Fruit fly (Drosophila melanogaster) whole organism, larva: ENCODE results near the gene CG15812.

ENCODE experiments used
- noc ChIP-seq: fragments of 200-800 bp; sonication (Bioruptor generic); optimal IDR thresholded peaks from 3 replicates; lab custom pipeline; 2019; ENCODE audit warnings: missing biosample characterization, mild to moderate bottlenecking, missing genetic modification characterization, moderate library complexity

The CG15812 gene

dm6 chr3L:3159309-3160194, at the start of gene CG15812, which contains the start of gene ND-30:
Gene CG15812, plus strand, starts transcription at chr3L:3159991.
Gene ND-30, minus strand, starts transcription at chr3L:3159578.
- TF ChIP-seq noc: no peak

- no peak for TF ChIP-seq noc
Measured at dm6 chr3L:3111127-3111526, 48.7 kb upstream of the CG15812 start, which contains the start of gene CG45066. Gene CG45066, minus strand, starts transcription at chr3L:3111227.

dm6 chr3L:3114367-3114766, 45.4 kb upstream of the CG15812 start, which contains the start of gene CG45067:
Gene CG45067, minus strand, starts transcription at chr3L:3114467.
- TF ChIP-seq noc: no peak

dm6 chr3L:3121769-3122432, 37.9 kb upstream of the CG15812 start:
- TF ChIP-seq noc: peak; percentile 36

- no peak for TF ChIP-seq noc
Measured at dm6 chr3L:3122688-3123316, 37.0 kb upstream of the CG15812 start.

dm6 chr3L:3124519-3124918, 35.3 kb upstream of the CG15812 start:
- no peak for TF ChIP-seq noc

dm6 chr3L:3124939-3125648, 34.7 kb upstream of the CG15812 start:
- no peak for TF ChIP-seq noc

dm6 chr3L:3125649-3126130, 34.1 kb upstream of the CG15812 start:
- no peak for TF ChIP-seq noc

dm6 chr3L:3126478-3126877, 33.3 kb upstream of the CG15812 start:
- TF ChIP-seq noc: no peak

- no peak for TF ChIP-seq noc
Measured at dm6 chr3L:3127544-3127943, 32.2 kb upstream of the CG15812 start, which contains the start of gene promL. Gene promL, minus strand, starts transcription at chr3L:3127724.

- peak; percentile 11 for TF ChIP-seq noc
Measured at dm6 chr3L:3134064-3134545, 25.7 kb upstream of the CG15812 start.

dm6 chr3L:3141411-3141810, 18.4 kb upstream of the CG15812 start:
- no peak for TF ChIP-seq noc

- no peak for TF ChIP-seq noc
Measured at dm6 chr3L:3142516-3143382, 17.0 kb upstream of the CG15812 start.

dm6 chr3L:3143383-3143962, 16.3 kb upstream of the CG15812 start, which contains the start of the genes CG11537 and Alg2:
Gene CG11537, minus strand, starts transcription at chr3L:3143457.
Gene Alg2, plus strand, starts transcription at chr3L:3143808.
- TF ChIP-seq noc: no peak
